Fruit fly (Drosophila melanogaster) whole organism, embryonic: ENCODE results near the gene DIP-alpha.

Experiments
- Ada2b ChIP-seq: fragments of 200-800 bp; sonication (Bioruptor generic); IDR thresholded peaks from 2 replicates; pipeline ENCODE4 v1.3.6; 2022; ENCODE audit warnings: missing biosample characterization, missing genetic modification characterization
- Adf1 ChIP-seq: fragments of 200-800 bp; sonication (Bioruptor generic); IDR thresholded peaks from 2 replicates; pipeline ENCODE4 v1.3.6; 2022; ENCODE audit warnings: missing biosample characterization, missing genetic modification characterization
- Awh ChIP-seq: fragments of 200-800 bp; sonication (Bioruptor generic); IDR thresholded peaks from 2 replicates; pipeline ENCODE4, ENCODE4 v1.3.6; 2022; ENCODE audit warnings: missing biosample characterization, missing genetic modification characterization
- Bgb ChIP-seq: fragments of 200-800 bp; sonication (Bioruptor generic); IDR thresholded peaks from 2 replicates; pipeline ENCODE4 v1.3.6; 2022; ENCODE audit warnings: missing biosample characterization, missing genetic modification characterization; ENCODE audit not compliant: partially characterized antibody
- CG10565 ChIP-seq: fragments of 200-800 bp; sonication (Bioruptor generic); optimal IDR thresholded peaks from 3 replicates; lab custom pipeline; 2016; ENCODE audit warnings: missing biosample characterization, mild to moderate bottlenecking, missing genetic modification characterization
- CG11696 ChIP-seq: fragments of 200-800 bp; sonication (Bioruptor generic); IDR thresholded peaks from 2 replicates; pipeline ENCODE4 v1.3.6; 2022; ENCODE audit warnings: missing biosample characterization, missing genetic modification characterization
- CG13775 ChIP-seq: fragments of 200-800 bp; sonication (Bioruptor generic); optimal IDR thresholded peaks from 3 replicates; lab custom pipeline; 2017; ENCODE audit warnings: missing biosample characterization, mild to moderate bottlenecking, missing genetic modification characterization
- CG1603 ChIP-seq: fragments of 200-800 bp; sonication (Bioruptor generic); optimal IDR thresholded peaks from 2 replicates; lab custom pipeline; 2019; ENCODE audit warnings: missing biosample characterization, mild to moderate bottlenecking, missing genetic modification characterization, moderate library complexity
- CG16813 ChIP-seq: fragments of 200-800 bp; sonication (Bioruptor generic); IDR thresholded peaks from 3 replicates; pipeline ENCODE4 v1.3.6; 2022; ENCODE audit warnings: missing biosample characterization, missing genetic modification characterization; ENCODE audit not compliant: partially characterized antibody
- CG17359 ChIP-seq: fragments of 200-800 bp; sonication (Bioruptor generic); optimal IDR thresholded peaks from 3 replicates; lab custom pipeline; 2018; ENCODE audit warnings: missing biosample characterization, mild to moderate bottlenecking, missing genetic modification characterization, moderate library complexity
- CG2116 ChIP-seq: fragments of 200-800 bp; sonication (Bioruptor generic); optimal IDR thresholded peaks from 3 replicates; lab custom pipeline; 2018; ENCODE audit warnings: missing biosample characterization, mild to moderate bottlenecking, missing genetic modification characterization
- CG2120 ChIP-seq: fragments of 200-800 bp; sonication (Bioruptor generic); optimal IDR thresholded peaks from 3 replicates; lab custom pipeline; 2016; ENCODE audit warnings: missing biosample characterization, missing genetic modification characterization
- CG31224 ChIP-seq: fragments of 200-800 bp; sonication (Bioruptor generic); IDR thresholded peaks from 2 replicates; pipeline ENCODE4 v1.3.6; 2022; ENCODE audit warnings: missing biosample characterization, missing genetic modification characterization
- CG33557 ChIP-seq: fragments of 200-800 bp; sonication (Bioruptor generic); optimal IDR thresholded peaks from 2 replicates; lab custom pipeline; 2019; ENCODE audit warnings: missing biosample characterization, mild to moderate bottlenecking, missing genetic modification characterization, moderate library complexity
- CG6791 ChIP-seq: fragments of 200-800 bp; sonication (Bioruptor generic); IDR thresholded peaks from 3 replicates; pipeline ENCODE4 v1.3.6; 2022; ENCODE audit warnings: missing biosample characterization, missing genetic modification characterization; ENCODE audit not compliant: partially characterized antibody
- CG7271 ChIP-seq: fragments of 200-800 bp; sonication (Bioruptor generic); optimal IDR thresholded peaks from 2 replicates; lab custom pipeline; 2018; ENCODE audit warnings: missing biosample characterization, mild to moderate bottlenecking, missing genetic modification characterization, moderate library complexity
- CG7745 ChIP-seq: fragments of 200-800 bp; sonication (Bioruptor generic); optimal IDR thresholded peaks from 2 replicates; lab custom pipeline; 2018; ENCODE audit warnings: missing biosample characterization, mild to moderate bottlenecking, missing genetic modification characterization, moderate library complexity
- CG9727 ChIP-seq: fragments of 200-800 bp; sonication (Bioruptor generic); optimal IDR thresholded peaks from 3 replicates; lab custom pipeline; 2017; ENCODE audit warnings: missing biosample characterization, mild to moderate bottlenecking, missing genetic modification characterization
- D19A ChIP-seq: fragments of 200-800 bp; optimal IDR thresholded peaks from 3 replicates; lab custom pipeline; 2019; ENCODE audit warnings: missing biosample characterization, mild to moderate bottlenecking, missing genetic modification characterization, moderate library complexity
- Dref ChIP-seq: fragments of 200-800 bp; sonication (Bioruptor generic); IDR thresholded peaks from 2 replicates; pipeline ENCODE4 v1.3.6; 2022; ENCODE audit warnings: missing biosample characterization, missing genetic modification characterization
- HmgD ChIP-seq: fragments of 200-800 bp; sonication (Bioruptor generic); optimal IDR thresholded peaks from 3 replicates; lab custom pipeline; 2016; ENCODE audit warnings: missing biosample characterization, missing genetic modification characterization
- Lhr ChIP-seq: fragments of 200-800 bp; sonication (Bioruptor generic); optimal IDR thresholded peaks from 3 replicates; lab custom pipeline; 2017; ENCODE audit warnings: mild to moderate bottlenecking, missing biosample characterization, missing genetic modification reagents, missing genetic modification characterization
- Myb ChIP-seq: fragments of 200-800 bp; sonication (Bioruptor generic); optimal IDR thresholded peaks from 2 replicates; lab custom pipeline; 2016; ENCODE audit warnings: missing biosample characterization, missing genetic modification characterization
- NFAT ChIP-seq: fragments of 200-800 bp; sonication (Bioruptor generic); IDR thresholded peaks from 2 replicates; pipeline ENCODE4 v1.3.6; 2022; ENCODE audit warnings: missing biosample characterization, missing genetic modification characterization
- Tbp ChIP-seq: fragments of >200 bp; optimal IDR thresholded peaks from 2 replicates; lab custom pipeline; 2018; ENCODE audit warnings: missing biosample characterization, missing genetic modification characterization
- Xrp1 ChIP-seq: fragments of 200-800 bp; sonication (Bioruptor generic); IDR thresholded peaks from 2 replicates; pipeline ENCODE4 v1.3.6; 2022; ENCODE audit warnings: missing biosample characterization, missing genetic modification characterization
- ase ChIP-seq: fragments of 200-800 bp; sonication (Bioruptor generic); IDR thresholded peaks from 3 replicates; pipeline ENCODE4 v1.3.6; 2022; ENCODE audit warnings: missing biosample characterization, missing genetic modification characterization
- ato ChIP-seq: fragments of 200-800 bp; sonication (Bioruptor generic); IDR thresholded peaks from 2 replicates; pipeline ENCODE4 v1.3.6; 2022; ENCODE audit warnings: missing biosample characterization, missing genetic modification characterization; ENCODE audit not compliant: partially characterized antibody
- bbx ChIP-seq: fragments of 200-800 bp; sonication (Bioruptor generic); IDR thresholded peaks from 2 replicates; pipeline ENCODE4 v1.3.6; 2022; ENCODE audit warnings: missing biosample characterization, missing genetic modification characterization; ENCODE audit not compliant: partially characterized antibody
- cg ChIP-seq: fragments of 200-800 bp; sonication (Bioruptor generic); optimal IDR thresholded peaks from 3 replicates; lab custom pipeline; 2019; ENCODE audit warnings: missing biosample characterization, mild to moderate bottlenecking, missing genetic modification characterization, moderate library complexity
- chinmo ChIP-seq: fragments of 200-800 bp; sonication (Bioruptor generic); IDR thresholded peaks from 4 replicates; pipeline ENCODE4 v1.3.6; 2022; ENCODE audit warnings: missing biosample characterization, missing genetic modification characterization; ENCODE audit not compliant: partially characterized antibody
- eve ChIP-seq, 2 experiments: fragments of >200 bp; optimal IDR thresholded peaks; 2 replicates each; lab custom pipeline; 2017; ENCODE audit warnings: missing biosample characterization in 2 of 2, missing genetic modification characterization in 2 of 2
- fd102C ChIP-seq: fragments of 200-800 bp; sonication (Bioruptor generic); optimal IDR thresholded peaks from 2 replicates; lab custom pipeline; 2018; ENCODE audit warnings: missing biosample characterization, mild to moderate bottlenecking, missing genetic modification characterization, moderate library complexity
- hth ChIP-seq: fragments of >200 bp; optimal IDR thresholded peaks from 2 replicates; lab custom pipeline; 2017; ENCODE audit warnings: inconsistent platforms
- inv ChIP-seq: fragments of 200-800 bp; sonication (Bioruptor generic); IDR thresholded peaks from 2 replicates; pipeline ENCODE4 v1.3.6; 2022; ENCODE audit warnings: missing biosample characterization, missing genetic modification characterization; ENCODE audit not compliant: partially characterized antibody
- knrl ChIP-seq: fragments of 200-800 bp; sonication (Bioruptor generic); IDR thresholded peaks from 3 replicates; pipeline ENCODE4 v1.3.6; 2022; ENCODE audit warnings: missing biosample characterization, missing genetic modification characterization; ENCODE audit not compliant: partially characterized antibody
- lilli ChIP-seq: fragments of 200-800 bp; sonication (Bioruptor generic); optimal IDR thresholded peaks from 3 replicates; lab custom pipeline; 2016; ENCODE audit warnings: missing biosample characterization, missing genetic modification characterization
- mld ChIP-seq: fragments of 200-800 bp; sonication (Bioruptor generic); IDR thresholded peaks from 3 replicates; pipeline ENCODE4 v1.3.6; 2022; ENCODE audit warnings: missing biosample characterization, missing genetic modification characterization; ENCODE audit not compliant: partially characterized antibody
- nau ChIP-seq: fragments of 200-800 bp; sonication (Bioruptor generic); optimal IDR thresholded peaks from 3 replicates; lab custom pipeline; 2017; ENCODE audit warnings: missing biosample characterization, mild to moderate bottlenecking, missing genetic modification characterization, missing genetic modification reagents
- nerfin-1 ChIP-seq: fragments of 200-800 bp; sonication (Bioruptor generic); optimal IDR thresholded peaks from 3 replicates; lab custom pipeline; 2019; ENCODE audit warnings: missing biosample characterization, mild to moderate bottlenecking, missing genetic modification characterization, moderate library complexity
- nmo ChIP-seq: fragments of 200-800 bp; sonication (Bioruptor generic); optimal IDR thresholded peaks from 2 replicates; lab custom pipeline; 2018; ENCODE audit warnings: missing biosample characterization, mild to moderate bottlenecking, missing genetic modification characterization, moderate library complexity
- pzg ChIP-seq: fragments of 200-800 bp; sonication (Bioruptor generic); optimal IDR thresholded peaks from 3 replicates; lab custom pipeline; 2018; ENCODE audit warnings: missing biosample characterization, mild to moderate bottlenecking, missing genetic modification characterization, moderate library complexity
- sens ChIP-seq: fragments of 200-800 bp; sonication (Bioruptor generic); peaks from one replicate; lab custom pipeline; 2016; ENCODE audit warnings: missing biosample characterization, missing genetic modification characterization
- slbo ChIP-seq: fragments of 200-800 bp; sonication (Bioruptor generic); IDR thresholded peaks from 2 replicates; pipeline ENCODE4 v1.3.6; 2022; ENCODE audit warnings: missing biosample characterization, missing genetic modification characterization
- sqz ChIP-seq: fragments of 200-800 bp; sonication (Bioruptor generic); optimal IDR thresholded peaks from 3 replicates; lab custom pipeline; 2018; ENCODE audit warnings: missing biosample characterization, mild to moderate bottlenecking, missing genetic modification characterization
- usp ChIP-seq: fragments of >200 bp; optimal IDR thresholded peaks from 2 replicates; lab custom pipeline; 2017; ENCODE audit warnings: missing biosample characterization, missing genetic modification characterization
- vnd ChIP-seq: fragments of 200-800 bp; sonication (Bioruptor generic); IDR thresholded peaks from 3 replicates; pipeline ENCODE4 v1.3.6; 2022; ENCODE audit warnings: missing biosample characterization, missing genetic modification characterization; ENCODE audit not compliant: partially characterized antibody
- wdn ChIP-seq: fragments of 200-800 bp; sonication (Bioruptor generic); IDR thresholded peaks from 2 replicates; pipeline ENCODE4 v1.3.6; 2022; ENCODE audit warnings: missing biosample characterization, missing genetic modification characterization
- zfh1 ChIP-seq: fragments of 200-800 bp; sonication (Bioruptor generic); IDR thresholded peaks from 3 replicates; pipeline ENCODE4 v1.3.6; 2022; ENCODE audit warnings: missing biosample characterization, missing genetic modification characterization

Gene DIP-alpha

dm6 chrX:3504251-3504650 lies 67.2 kb downstream of the DIP-alpha start (continued):
- TF ChIP-seq Adf1, result no peak
- TF ChIP-seq CG13775 (GFP tag; lab: Kevin White, UChicago), result peak; percentile 1
- TF ChIP-seq D19A (tag; lab: Kevin White, UChicago), result no peak
- TF ChIP-seq cg (GFP tag; lab: Kevin White, UChicago), result no peak
- 0 out of 2 replicates have a peak, but pooled peaks have one; percentile 9 for TF ChIP-seq Awh
- TF ChIP-seq nau, result no peak
- TF ChIP-seq slbo, result no peak
- TF ChIP-seq usp (GFP tag; lab: Kevin White, UChicago), result no peak
- TF ChIP-seq CG16813 (GFP tag; lab: Robert Waterston, UW), result no peak
- TF ChIP-seq hth (lab: Kevin White, UChicago), result no peak
- TF ChIP-seq mld (GFP tag; lab: Robert Waterston, UW), result no peak
- TF ChIP-seq CG33557 (GFP tag; lab: Kevin White, UChicago), result peak; percentile 1
- TF ChIP-seq Xrp1 (GFP tag; lab: Robert Waterston, UW), result no peak
- TF ChIP-seq CG9727 (GFP tag; lab: Kevin White, UChicago), result peak; percentile 9
- TF ChIP-seq CG7745 (tag; lab: Kevin White, UChicago), result no peak
- no peak for TF ChIP-seq NFAT
- TF ChIP-seq ato, result no peak
- no peak for TF ChIP-seq CG10565 (GFP tag; lab: Kevin White, UChicago)
- TF ChIP-seq wdn (GFP tag; lab: Robert Waterston, UW), result no peak
- peak; percentile 15 for TF ChIP-seq fd102C (GFP tag; lab: Kevin White, UChicago)
- TF ChIP-seq HmgD (GFP tag; lab: Kevin White, UChicago), result no peak
- 0 out of 3 replicates have a peak, but pooled peaks have one; percentile 28 for TF ChIP-seq zfh1 (GFP tag; lab: Robert Waterston, UW)
- peak; percentile 66 for TF ChIP-seq CG7271 (tag; lab: Kevin White, UChicago)
- TF ChIP-seq Lhr (GFP tag; lab: Kevin White, UChicago), result no peak
- TF ChIP-seq sens (GFP tag; lab: Kevin White, UChicago), result peak; percentile 65
- no peak for TF ChIP-seq eve (GFP tag; optimal IDR thresholded peaks at IDR 0.05; lab: Kevin White, UChicago)
- 0 out of 3 replicates have a peak, but pooled peaks have one; percentile 31 for TF ChIP-seq ase
- TF ChIP-seq Ada2b, result no peak
- TF ChIP-seq, all 482 proteins: peak for 19

dm6 chrX:3485871-3486270 lies 85.6 kb downstream of the DIP-alpha start:
- no peak for TF ChIP-seq CG31224 (GFP tag; lab: Robert Waterston, UW)
- TF ChIP-seq nerfin-1 (tag; lab: Kevin White, UChicago), result peak; percentile 95
- peak; percentile 79 for TF ChIP-seq CG11696

dm6 chrX:3485304-3485703 lies 86.1 kb downstream of the DIP-alpha start, which contains the start of the genes CG14270 and CG10803:
Gene CG14270 (minus strand): TSS chrX:3485378.
Gene CG10803 (plus strand): TSS chrX:3485650.
- TF ChIP-seq Dref (GFP tag; lab: Robert Waterston, UW), result peak; percentile 72
- TF ChIP-seq Myb (GFP tag; lab: Kevin White, UChicago), result peak; percentile 21
- TF ChIP-seq mld (GFP tag; lab: Robert Waterston, UW), result no peak
- TF ChIP-seq Tbp (GFP tag; lab: Kevin White, UChicago), result no peak
- peak; percentile 88 for TF ChIP-seq knrl (GFP tag; lab: Robert Waterston, UW)
- peak; percentile 52 for TF ChIP-seq CG2120 (GFP tag; lab: Kevin White, UChicago)
- TF ChIP-seq sqz (GFP tag; lab: Kevin White, UChicago), result peak; percentile 1
- TF ChIP-seq CG13775 (GFP tag; lab: Kevin White, UChicago), result peak; percentile 16
- TF ChIP-seq pzg (GFP tag; lab: Kevin White, UChicago), result peak; percentile 44
- peak; percentile 51 for TF ChIP-seq nmo
- TF ChIP-seq CG2116 (GFP tag; lab: Kevin White, UChicago), result peak; percentile 81
- peak; percentile 55; the same call in 1 of the 2 replicates for TF ChIP-seq bbx (GFP tag; lab: Robert Waterston, UW)
- TF ChIP-seq chinmo (GFP tag; lab: Robert Waterston, UW), result 0 out of 4 replicates have a peak, but pooled peaks have one; percentile 76
- TF ChIP-seq lilli, result peak; percentile 44
- TF ChIP-seq CG6791 (GFP tag; lab: Robert Waterston, UW), result peak; percentile 62; the same call in 2 of the 3 replicates
- TF ChIP-seq CG17359, result peak; percentile 36
- peak; percentile 2 for TF ChIP-seq CG1603 (tag; lab: Kevin White, UChicago)
- peak; percentile 85 for TF ChIP-seq vnd (GFP tag; lab: Robert Waterston, UW)
- TF ChIP-seq Bgb (GFP tag; lab: Robert Waterston, UW), result peak; percentile 76
- peak; percentile 78 for TF ChIP-seq inv (GFP tag; lab: Robert Waterston, UW)
